Worm (Caenorhabditis elegans): ENCODE data around the gene coq-8.

DNA sequence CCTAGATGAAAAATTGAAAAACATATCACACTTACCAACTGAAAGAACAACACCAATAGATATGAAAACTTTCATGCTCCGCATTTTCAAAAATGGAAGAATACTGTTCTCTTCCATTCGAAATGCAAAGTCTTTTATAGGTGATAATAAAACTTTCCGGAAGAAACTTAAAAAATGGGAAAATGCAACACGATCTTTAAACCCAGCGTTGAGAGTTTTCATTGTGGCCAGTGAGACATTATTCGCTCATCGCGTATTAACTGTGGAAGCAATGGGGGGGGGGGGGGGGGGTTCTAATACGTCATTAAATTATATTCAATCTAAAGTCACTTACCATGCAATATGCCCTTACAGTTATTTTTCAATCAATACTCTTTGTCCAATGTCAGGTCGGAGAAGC, 18.9 kb upstream of the coq-8 start, which contains the start of the genes clec-157 and fkh-5:
- TF ChIP-seq ama-1 (optimal IDR thresholded peaks at IDR 0.05): no peak
- TF ChIP-seq ceh-13 (GFP tag; optimal IDR thresholded peaks at IDR 0.05): no peak
- TF ChIP-seq sea-1 (GFP tag; conservative IDR thresholded peaks at IDR 0.05): no peak
- no peak for TF ChIP-seq aly-1 (tag; optimal IDR thresholded peaks at IDR 0.05)
- no peak for TF ChIP-seq scrt-1 (GFP tag; IDR thresholded peaks at IDR 0.05)
- TF ChIP-seq hmbx-1 (tag; optimal IDR thresholded peaks at IDR 0.05): no peak
- no peak for TF ChIP-seq flt-1 (GFP tag; IDR thresholded peaks at IDR 0.05)
- TF ChIP-seq F13C5.2 (tag; optimal IDR thresholded peaks at IDR 0.05): no peak
- no peak for TF ChIP-seq hnd-1 (tag; optimal IDR thresholded peaks at IDR 0.05)
- TF ChIP-seq hmg-4 (GFP tag; optimal IDR thresholded peaks at IDR 0.05): no peak
- no peak for TF ChIP-seq tbx-37 (GFP tag; conservative IDR thresholded peaks at IDR 0.05)
- TF ChIP-seq tbx-11 (GFP tag; IDR thresholded peaks at IDR 0.05): no peak
- TF ChIP-seq tra-4 (tag; optimal IDR thresholded peaks at IDR 0.05): no peak
- TF ChIP-seq ceh-36 (tag; optimal IDR thresholded peaks at IDR 0.05): no peak

Data from whole organism, early embryonic.